Fruit fly (Drosophila melanogaster): Measurements from ENCODE around the gene CG32221.

The CG32221 gene

DNA sequence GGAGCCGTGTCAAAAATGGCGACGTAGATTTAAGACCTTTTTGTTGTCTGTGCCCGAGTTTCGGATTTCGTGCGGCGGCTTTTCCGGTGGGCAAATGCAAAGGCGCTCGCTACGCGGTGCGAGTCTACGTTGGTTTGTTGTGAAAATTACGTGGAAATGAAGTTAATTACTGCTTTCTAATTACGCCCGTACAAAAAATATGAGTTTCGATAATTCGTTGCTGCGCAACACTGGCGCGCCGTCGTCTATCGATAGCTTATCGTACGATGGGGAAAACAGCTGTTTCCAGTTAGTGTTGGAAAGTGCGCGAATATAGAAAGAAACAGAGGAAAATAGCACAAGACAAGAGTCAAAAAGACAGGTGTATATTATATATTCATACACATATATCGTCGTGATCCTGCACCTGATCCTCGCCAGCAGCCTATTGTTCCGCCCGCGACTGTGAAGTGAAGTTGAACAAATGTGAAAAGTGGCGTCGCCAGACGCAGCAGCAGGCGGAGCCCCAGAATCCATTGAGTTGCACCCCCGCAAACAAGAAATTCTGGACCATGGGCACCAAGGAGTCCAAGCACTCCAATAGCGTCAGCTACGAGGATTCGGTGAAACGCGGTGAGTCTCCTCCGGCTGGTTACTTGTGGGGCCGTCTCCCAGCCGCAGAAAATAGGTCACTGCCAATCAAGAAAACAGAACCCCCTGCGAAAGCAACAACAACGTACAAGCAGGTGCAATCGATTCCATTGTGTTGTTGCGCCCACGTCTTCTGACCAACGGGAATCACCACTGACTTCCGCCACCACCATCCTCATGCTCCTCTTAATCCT, 36.6 kb downstream of the CG32221 start, which contains the start of the genes Rab8 and Usp32 (continued):
- no peak for TF ChIP-seq toy (GFP tag; IDR thresholded peaks at IDR 0.05)
- no peak for TF ChIP-seq Usf (GFP tag; optimal IDR thresholded peaks at IDR 0.05)
- TF ChIP-seq E2f1 (GFP tag; IDR thresholded peaks at IDR 0.05): no peak; the same call in 1 of the 2 replicates
- TF ChIP-seq CG10654 (GFP tag; optimal IDR thresholded peaks at IDR 0.05): peak; percentile 46
- TF ChIP-seq nerfin-2 (GFP tag; IDR thresholded peaks at IDR 0.05; ENCODE audit: partially characterized antibody): peak; percentile 57
- TF ChIP-seq tup (GFP tag; optimal IDR thresholded peaks at IDR 0.05): peak; percentile 38
- peak; percentile 87 for TF ChIP-seq B-H2 (GFP tag; optimal IDR thresholded peaks at IDR 0.05)
- no peak for TF ChIP-seq CG6254 (GFP tag; optimal IDR thresholded peaks at IDR 0.05)
- peak; percentile 77 for TF ChIP-seq lbe (GFP tag; optimal IDR thresholded peaks at IDR 0.05)
- TF ChIP-seq CG1647 (GFP tag; optimal IDR thresholded peaks at IDR 0.05): peak; percentile 73
- TF ChIP-seq Atf3 (GFP tag; optimal IDR thresholded peaks at IDR 0.05): peak; percentile 25
- TF ChIP-seq CG17359 (tag; optimal IDR thresholded peaks at IDR 0.05): peak; percentile 32
- TF ChIP-seq HLHmδ (GFP tag; optimal IDR thresholded peaks at IDR 0.05): no peak
- TF ChIP-seq Dll (GFP tag; IDR thresholded peaks at IDR 0.05; ENCODE audit: partially characterized antibody): peak; percentile 89
- peak; percentile 67 for TF ChIP-seq CG7987 (GFP tag; optimal IDR thresholded peaks at IDR 0.05)
- no peak for TF ChIP-seq wor (GFP tag; IDR thresholded peaks at IDR 0.05)
- TF ChIP-seq CG31388 (GFP tag; optimal IDR thresholded peaks at IDR 0.05): no peak
- TF ChIP-seq CG14860 (GFP tag; IDR thresholded peaks at IDR 0.05; ENCODE audit: partially characterized antibody): peak; percentile 78
- TF ChIP-seq MBD-R2 (GFP tag; IDR thresholded peaks at IDR 0.05): peak; percentile 97
- TF ChIP-seq her (GFP tag; optimal IDR thresholded peaks at IDR 0.05): peak; percentile 80
- TF ChIP-seq Sry-β (GFP tag; optimal IDR thresholded peaks at IDR 0.05): peak; percentile 23
- TF ChIP-seq tgo (GFP tag; IDR thresholded peaks at IDR 0.05): no peak
- 0 out of 2 replicates have a peak, but pooled peaks have one; percentile 6 for TF ChIP-seq danr (GFP tag; IDR thresholded peaks at IDR 0.05)
- peak; percentile 65 for TF ChIP-seq da (GFP tag; optimal IDR thresholded peaks at IDR 0.05)
- peak; percentile 33 for TF ChIP-seq Chrac-16 (GFP tag; optimal IDR thresholded peaks at IDR 0.05)
- TF ChIP-seq CG2129 (GFP tag; IDR thresholded peaks at IDR 0.05; ENCODE audit: partially characterized antibody): peak; percentile 69
- TF ChIP-seq zen2 (GFP tag; IDR thresholded peaks at IDR 0.05; ENCODE audit: partially characterized antibody): peak; percentile 70; the same call in 1 of the 3 replicates
- no peak for TF ChIP-seq CG3838 (GFP tag; optimal IDR thresholded peaks at IDR 0.05)
- TF ChIP-seq onecut (GFP tag; IDR thresholded peaks at IDR 0.05): peak; percentile 65
- TF ChIP-seq CG9817 (tag; optimal IDR thresholded peaks at IDR 0.05): peak; percentile 40
- peak; percentile 32; the same call in 1 of the 2 replicates for TF ChIP-seq Ada2b (GFP tag; IDR thresholded peaks at IDR 0.05)
- peak; percentile 77 for TF ChIP-seq vvl (GFP tag; IDR thresholded peaks at IDR 0.05)
- peak; percentile 76 for TF ChIP-seq Fer1 (GFP tag; optimal IDR thresholded peaks at IDR 0.05)
- TF ChIP-seq zen (tag; optimal IDR thresholded peaks at IDR 0.05): peak; percentile 93
- TF ChIP-seq NC2β (GFP tag; optimal IDR thresholded peaks at IDR 0.05): peak; percentile 32
- TF ChIP-seq E2f2 (GFP tag; IDR thresholded peaks at IDR 0.05): peak; percentile 54
- TF ChIP-seq CG4360 (GFP tag; IDR thresholded peaks at IDR 0.05): peak; percentile 57; the same call in 1 of the 2 replicates
- TF ChIP-seq nau (GFP tag; optimal IDR thresholded peaks at IDR 0.05): no peak
- no peak for TF ChIP-seq Mrtf (GFP tag; IDR thresholded peaks at IDR 0.05)
- TF ChIP-seq CG13123 (GFP tag; optimal IDR thresholded peaks at IDR 0.05): peak; percentile 11
- peak; percentile 83 for TF ChIP-seq inv (GFP tag; IDR thresholded peaks at IDR 0.05; ENCODE audit: partially characterized antibody)
- TF ChIP-seq ind (GFP tag; optimal IDR thresholded peaks at IDR 0.05): peak; percentile 60
- TF ChIP-seq sens-2 (GFP tag; IDR thresholded peaks at IDR 0.05): no peak
- TF ChIP-seq nom (GFP tag; optimal IDR thresholded peaks at IDR 0.05): peak; percentile 46
- peak; percentile 72 for TF ChIP-seq Dad (GFP tag; optimal IDR thresholded peaks at IDR 0.05)
- peak; percentile 49 for TF ChIP-seq mirr (GFP tag; optimal IDR thresholded peaks at IDR 0.05)
- TF ChIP-seq pb (GFP tag; optimal IDR thresholded peaks at IDR 0.05): peak; percentile 69
- no peak for TF ChIP-seq CG14965 (GFP tag; optimal IDR thresholded peaks at IDR 0.05; ENCODE audit: borderline replicate concordance)
